Fruit fly (Drosophila melanogaster): ENCODE results near the gene CG44141.

- TF ChIP-seq psq (optimal IDR thresholded peaks at IDR 0.05) (no peak), Myc (optimal IDR thresholded peaks at IDR 0.05) (no peak), h (optimal IDR thresholded peaks at IDR 0.05) (no peak), Sin3A (optimal IDR thresholded peaks at IDR 0.05) (no peak), insv (optimal IDR thresholded peaks at IDR 0.05) (no peak)
These were observed 35.8 kb downstream of the CG44141 start, which contains the start of gene Or35a for dm6 chr2L:15623458-15623857.
